Worm (Caenorhabditis elegans) whole organism, L4 larva: Measurements from ENCODE around the gene ceh-21.
A peak's percentile ranks its signal among the peaks of the same experiment; 100 is the strongest.

Source experiments
- D1046.2 ChIP-seq: fragments of 200-800 bp; sonication (Bioruptor generic); IDR thresholded peaks from 2 replicates; pipeline ENCODE4 v1.3.6; 2022; ENCODE audit warnings: missing genetic modification characterization, missing compliant biosample characterization
- F10B5.3 ChIP-seq: sonication (generic microtip); optimal IDR thresholded peaks from 2 replicates; lab custom pipeline; 2016; ENCODE audit warnings: mild to moderate bottlenecking, missing genetic modification characterization, missing compliant biosample characterization
- R02D3.7 ChIP-seq: fragments of 150-350 bp; sonication (generic microtip); optimal IDR thresholded peaks from 3 replicates; lab custom pipeline; 2014; ENCODE audit warnings: missing biosample characterization, missing genetic modification characterization
- T20F7.1 ChIP-seq: fragments of 200-800 bp; sonication (Bioruptor generic); optimal IDR thresholded peaks from 2 replicates; lab custom pipeline; 2018; ENCODE audit warnings: mild to moderate bottlenecking, missing genetic modification characterization, missing compliant biosample characterization
- Y105C5A.15 ChIP-seq: fragments of 200-800 bp; sonication (Bioruptor generic); IDR thresholded peaks from 2 replicates; pipeline ENCODE4 v1.3.6; 2022; ENCODE audit warnings: missing genetic modification characterization, missing compliant biosample characterization
- ZK337.2 ChIP-seq: fragments of 200-800 bp; sonication (Bioruptor generic); IDR thresholded peaks from 2 replicates; pipeline ENCODE4 v1.3.6; 2022; ENCODE audit warnings: missing genetic modification reagents, missing genetic modification characterization, missing compliant biosample characterization
- arid-1 ChIP-seq: fragments of 200-800 bp; sonication (Bioruptor generic); conservative IDR thresholded peaks from 2 replicates; pipeline ENCODE4 v1.3.6; 2022; ENCODE audit warnings: missing genetic modification reagents, missing genetic modification characterization, missing compliant biosample characterization
- ceh-28 ChIP-seq: fragments of 150-350 bp; optimal IDR thresholded peaks from 2 replicates; lab custom pipeline; 2014; ENCODE audit warnings: missing biosample characterization, missing genetic modification reagents, missing genetic modification characterization
- ceh-82 ChIP-seq: sonication (generic microtip); optimal IDR thresholded peaks from 2 replicates; lab custom pipeline; 2017; ENCODE audit warnings: missing biosample characterization, missing genetic modification characterization
- ces-1 ChIP-seq: fragments of 150-350 bp; sonication (generic microtip); optimal IDR thresholded peaks from 4 replicates; lab custom pipeline; 2014; ENCODE audit warnings: missing biosample characterization, missing genetic modification reagents, missing genetic modification characterization
- cey-2 ChIP-seq: sonication (generic microtip); optimal IDR thresholded peaks from 3 replicates; lab custom pipeline; 2017; ENCODE audit warnings: missing genetic modification characterization, mild to moderate bottlenecking, missing compliant biosample characterization, antibody characterized with exemption, borderline replicate concordance; ENCODE audit not compliant: insufficient read depth
- daf-12 ChIP-seq: fragments of 150-350 bp; optimal IDR thresholded peaks from 2 replicates; lab custom pipeline; 2014; ENCODE audit warnings: missing biosample characterization, missing genetic modification reagents, missing genetic modification characterization
- daf-8 ChIP-seq: fragments of 200-800 bp; sonication (Bioruptor generic); IDR thresholded peaks from 2 replicates; pipeline ENCODE4 v1.3.6; 2022; ENCODE audit warnings: missing genetic modification characterization, missing compliant biosample characterization
- dmd-8 ChIP-seq: fragments of 200-800 bp; sonication (Bioruptor generic); IDR thresholded peaks from 2 replicates; pipeline ENCODE4 v1.3.6; 2022; ENCODE audit warnings: missing genetic modification characterization, missing compliant biosample characterization
- dmd-9 ChIP-seq: fragments of 200-800 bp; sonication (Bioruptor generic); IDR thresholded peaks from 2 replicates; pipeline ENCODE4 v1.3.6; 2022; ENCODE audit warnings: missing genetic modification reagents, missing genetic modification characterization, missing compliant biosample characterization
- dpl-1 ChIP-seq: fragments of 150-350 bp; optimal IDR thresholded peaks from 2 replicates; lab custom pipeline; 2014; ENCODE audit warnings: missing biosample characterization, missing genetic modification reagents, missing genetic modification characterization
- duxl-1 ChIP-seq: sonication (generic microtip); optimal IDR thresholded peaks from 2 replicates; lab custom pipeline; 2016; ENCODE audit warnings: mild to moderate bottlenecking, missing genetic modification characterization, moderate library complexity, missing compliant biosample characterization; ENCODE audit not compliant: poor library complexity
- dve-1 ChIP-seq: sonication (generic microtip); optimal IDR thresholded peaks from 2 replicates; lab custom pipeline; 2017; ENCODE audit warnings: antibody characterized with exemption, mild to moderate bottlenecking, missing genetic modification characterization, missing compliant biosample characterization; ENCODE audit not compliant: insufficient read depth
- egl-27 ChIP-seq: sonication (generic microtip); optimal IDR thresholded peaks from 3 replicates; lab custom pipeline; 2017; ENCODE audit warnings: missing biosample characterization, missing genetic modification reagents, missing genetic modification characterization
- hif-1 ChIP-seq, 2 experiments: sonication (generic microtip); optimal IDR thresholded peaks; 2 replicates each; lab custom pipeline; 2016 to 2017; ENCODE audit warnings: missing compliant biosample characterization in 2 of 2, missing genetic modification characterization in 2 of 2, missing genetic modification reagents in 2 of 2, missing genotype in 2 of 2, mild to moderate bottlenecking in 1 of 2
- hlh-11 ChIP-seq: fragments of 200-800 bp; sonication (Bioruptor generic); optimal IDR thresholded peaks from 2 replicates; lab custom pipeline; 2018; ENCODE audit warnings: mild to moderate bottlenecking, missing genetic modification characterization, missing compliant biosample characterization
- hmg-1.1 ChIP-seq: fragments of 200-800 bp; sonication (Bioruptor generic); IDR thresholded peaks from 2 replicates; pipeline ENCODE4 v1.3.6; 2022; ENCODE audit warnings: missing genetic modification reagents, missing genetic modification characterization, missing compliant biosample characterization
- jun-1 ChIP-seq: fragments of 150-350 bp; optimal IDR thresholded peaks from 2 replicates; lab custom pipeline; 2014; ENCODE audit warnings: missing biosample characterization, missing genetic modification reagents, missing genetic modification characterization
- lin-13 ChIP-seq: fragments of 150-350 bp; optimal IDR thresholded peaks from 2 replicates; lab custom pipeline; 2014; ENCODE audit warnings: missing biosample characterization, missing genetic modification reagents, missing genetic modification characterization
- lin-29 ChIP-seq: fragments of 200-800 bp; sonication (Bioruptor generic); IDR thresholded peaks from 2 replicates; pipeline ENCODE4 v1.3.6; 2022; ENCODE audit warnings: missing genetic modification reagents, missing genetic modification characterization, missing compliant biosample characterization
- madf-9 ChIP-seq: fragments of 200-800 bp; sonication (Bioruptor generic); conservative IDR thresholded peaks from 2 replicates; pipeline ENCODE4 v1.3.6; 2022; ENCODE audit warnings: missing genetic modification reagents, missing genetic modification characterization, missing compliant biosample characterization
- nhr-28 ChIP-seq: fragments of 150-350 bp; optimal IDR thresholded peaks from 2 replicates; lab custom pipeline; 2014; ENCODE audit warnings: missing biosample characterization, missing genetic modification characterization
- nhr-41 ChIP-seq: fragments of 200-800 bp; sonication (Bioruptor generic); IDR thresholded peaks from 2 replicates; pipeline ENCODE4 v1.3.6; 2022; ENCODE audit warnings: missing genetic modification reagents, missing genetic modification characterization, missing compliant biosample characterization
- nhr-42 ChIP-seq: fragments of 200-800 bp; sonication (Bioruptor generic); IDR thresholded peaks from 2 replicates; pipeline ENCODE4 v1.3.6; 2022; ENCODE audit warnings: missing genetic modification characterization, missing compliant biosample characterization
- nhr-48 ChIP-seq: sonication (generic microtip); optimal IDR thresholded peaks from 2 replicates; lab custom pipeline; 2016; ENCODE audit warnings: mild to moderate bottlenecking, missing genetic modification characterization, missing compliant biosample characterization
- nhr-77 ChIP-seq: fragments of 150-350 bp; optimal IDR thresholded peaks from 2 replicates; lab custom pipeline; 2014; ENCODE audit warnings: missing biosample characterization, missing genetic modification characterization
- pqm-1 ChIP-seq: sonication (generic microtip); optimal IDR thresholded peaks from 2 replicates; lab custom pipeline; 2017; ENCODE audit warnings: missing biosample characterization, missing genetic modification characterization
- rbr-2 ChIP-seq: sonication (generic microtip); optimal IDR thresholded peaks from 2 replicates; lab custom pipeline; 2016; ENCODE audit warnings: missing genotype, missing genetic modification characterization, missing compliant biosample characterization
- skn-1 ChIP-seq: fragments of 150-350 bp; optimal IDR thresholded peaks from 2 replicates; lab custom pipeline; 2014; ENCODE audit warnings: missing biosample characterization, missing genetic modification characterization
- snpc-1.2 ChIP-seq: fragments of 200-800 bp; sonication (Bioruptor generic); IDR thresholded peaks from 2 replicates; pipeline ENCODE4 v1.3.6; 2022; ENCODE audit warnings: missing genetic modification reagents, missing genetic modification characterization, missing compliant biosample characterization
- unc-130 ChIP-seq: sonication (generic microtip); optimal IDR thresholded peaks from 2 replicates; lab custom pipeline; 2016; ENCODE audit warnings: missing genetic modification reagents, missing genetic modification characterization, missing compliant biosample characterization
- unc-62 ChIP-seq, 3 experiments: fragments of 150-350 bp in 1 of 3; sonication (generic microtip); optimal IDR thresholded peaks in 2 of 3; peaks in 1 of 3; 1 replicate in 1 of 3; 2 replicates in 2 of 3; lab custom pipeline; 2014 to 2017; ENCODE audit warnings: missing biosample characterization in 3 of 3, missing genetic modification characterization in 3 of 3, missing genetic modification reagents in 3 of 3, missing genotype in 1 of 3
- vab-7 ChIP-seq: fragments of 200-800 bp; sonication (Bioruptor generic); IDR thresholded peaks from 2 replicates; pipeline ENCODE4 v1.3.6; 2022; ENCODE audit warnings: missing genetic modification reagents, missing genetic modification characterization, missing compliant biosample characterization
- zag-1 ChIP-seq: fragments of 150-350 bp; optimal IDR thresholded peaks from 2 replicates; lab custom pipeline; 2014; ENCODE audit warnings: missing biosample characterization, missing genetic modification characterization
- zfp-3 ChIP-seq: fragments of 200-800 bp; sonication (Bioruptor generic); conservative IDR thresholded peaks from 2 replicates; pipeline ENCODE4 v1.3.6; 2022; ENCODE audit warnings: missing genetic modification reagents, missing genetic modification characterization, missing compliant biosample characterization
- zip-2 ChIP-seq: fragments of 150-350 bp; optimal IDR thresholded peaks from 2 replicates; lab custom pipeline; 2014; ENCODE audit warnings: missing biosample characterization, missing genetic modification characterization

Gene ceh-21

ce11 chrX:1852636-1853035 is at the start of gene ceh-21:
TSS of gene ceh-21 (minus strand) at chrX:1852736.
- TF ChIP-seq arid-1, result no peak
- TF ChIP-seq unc-130 (GFP tag; lab: Kevin White, UChicago), result no peak
- TF ChIP-seq dmd-9 (GFP tag; lab: Robert Waterston, UW), result no peak
- no peak for TF ChIP-seq dpl-1 (GFP tag; lab: Kevin White, UChicago)
- no peak for TF ChIP-seq daf-8 (GFP tag; lab: Robert Waterston, UW)
- no peak for TF ChIP-seq madf-9
- no peak for TF ChIP-seq hlh-11 (tag; lab: Kevin White, UChicago)

- TF ChIP-seq cey-2 (no peak), R02D3.7 (tag; lab: Kevin White, UChicago) (no peak), T20F7.1 (GFP tag; lab: Kevin White, UChicago) (no peak), D1046.2 (GFP tag; lab: Robert Waterston, UW) (no peak), zip-2 (tag; lab: Kevin White, UChicago) (no peak), hif-1 (tag; optimal IDR thresholded peaks at IDR 0.05; lab: Kevin White, UChicago) (no peak), egl-27 (tag; lab: Kevin White, UChicago) (no peak)
These were observed 48.9 kb upstream of the ceh-21 start for ce11 chrX:1901480-1901879.

- TF ChIP-seq lin-29 (GFP tag; lab: Robert Waterston, UW) (no peak), nhr-42 (no peak), lin-13 (GFP tag; lab: Kevin White, UChicago) (no peak), F10B5.3 (tag; lab: Kevin White, UChicago) (no peak), unc-62 (GFP tag; optimal IDR thresholded peaks at IDR 0.05 in 1 of 2; lab: Kevin White, UChicago) (no peak), unc-62 (tag; optimal IDR thresholded peaks at IDR 0.05; lab: Kevin White, UChicago) (no peak), dve-1 (tag; lab: Kevin White, UChicago) (no peak)
These were observed 44.7 kb upstream of the ceh-21 start, which contains the start of gene B0294.1 for ce11 chrX:1897243-1897642. TSS of gene B0294.1 (minus strand) at chrX:1897343.

- TF ChIP-seq skn-1 (tag; lab: Kevin White, UChicago) (no peak), dmd-8 (no peak), ceh-82 (tag; lab: Kevin White, UChicago) (no peak), jun-1 (tag; lab: Kevin White, UChicago) (no peak), pqm-1 (no peak), ces-1 (GFP tag; lab: Kevin White, UChicago) (no peak), ZK337.2 (no peak), zfp-3 (no peak), nhr-41 (GFP tag; lab: Robert Waterston, UW) (no peak), Y105C5A.15 (GFP tag; lab: Robert Waterston, UW) (no peak)
These were observed 39.4 kb upstream of the ceh-21 start, which contains the start of gene B0294.3 for ce11 chrX:1891887-1892286. TSS of gene B0294.3 (plus strand) at chrX:1892187.

- TF ChIP-seq unc-62 (GFP tag; optimal IDR thresholded peaks at IDR 0.05 in 1 of 2; lab: Kevin White, UChicago) (peak in 1 of 2 experiments; percentile 93), unc-62 (tag; optimal IDR thresholded peaks at IDR 0.05; lab: Kevin White, UChicago) (no peak), T20F7.1 (GFP tag; lab: Kevin White, UChicago) (no peak)
These were observed 38.3 kb upstream of the ceh-21 start for ce11 chrX:1890817-1891216.

ce11 chrX:1888445-1889035 is 36.0 kb upstream of the ceh-21 start:
- TF ChIP-seq nhr-77 (tag; lab: Kevin White, UChicago) (peak; percentile 89), T20F7.1 (GFP tag; lab: Kevin White, UChicago) (peak; percentile 58), dmd-9 (GFP tag; lab: Robert Waterston, UW) (0 out of 2 replicates have a peak, but pooled peaks have one; percentile 24), zag-1 (tag; lab: Kevin White, UChicago) (no peak), nhr-28 (tag; lab: Kevin White, UChicago) (peak; percentile 27), zip-2 (tag; lab: Kevin White, UChicago) (peak; percentile 65), vab-7 (no peak), snpc-1.2 (GFP tag; lab: Robert Waterston, UW) (peak; percentile 40; the same call in 1 of the 2 replicates), nhr-48 (tag; lab: Kevin White, UChicago) (peak; percentile 26), hmg-1.1 (GFP tag; lab: Robert Waterston, UW) (peak; percentile 90), ceh-28 (tag; lab: Kevin White, UChicago) (no peak), duxl-1 (tag; lab: Kevin White, UChicago) (peak; percentile 94), rbr-2 (tag; lab: Kevin White, UChicago) (peak; percentile 84), daf-12 (tag; lab: Kevin White, UChicago) (no peak)
